Worm (Caenorhabditis elegans) whole organism, L4 larva: Measurements from ENCODE around the gene T22F3.12.
A peak's percentile ranks its signal among the peaks of the same experiment; 100 is the strongest.
"Not testable (repeated sequence)": the region's sequence is repeated elsewhere in the genome, so short reads cannot be mapped to it uniquely, and the experiment has no call there.

Experiments used
- F37D6.2 ChIP-seq: sonication (generic microtip); optimal IDR thresholded peaks from 2 replicates; lab custom pipeline; 2016; ENCODE audit warnings: mild to moderate bottlenecking, missing genetic modification characterization, missing compliant biosample characterization
- ZK337.2 ChIP-seq: fragments of 200-800 bp; sonication (Bioruptor generic); IDR thresholded peaks from 2 replicates; pipeline ENCODE4 v1.3.6; 2022; ENCODE audit warnings: missing genetic modification reagents, missing genetic modification characterization, missing compliant biosample characterization
- aha-1 ChIP-seq: fragments of 150-350 bp; peaks from one replicate; lab custom pipeline; 2014; ENCODE audit warnings: missing biosample characterization, missing genetic modification characterization
- ceh-62 ChIP-seq: sonication (generic microtip); optimal IDR thresholded peaks from 2 replicates; lab custom pipeline; 2017; ENCODE audit warnings: missing biosample characterization, missing genetic modification characterization
- ces-1 ChIP-seq: fragments of 150-350 bp; sonication (generic microtip); optimal IDR thresholded peaks from 4 replicates; lab custom pipeline; 2014; ENCODE audit warnings: missing biosample characterization, missing genetic modification reagents, missing genetic modification characterization
- dmd-8 ChIP-seq: fragments of 200-800 bp; sonication (Bioruptor generic); IDR thresholded peaks from 2 replicates; pipeline ENCODE4 v1.3.6; 2022; ENCODE audit warnings: missing genetic modification characterization, missing compliant biosample characterization
- egl-43 ChIP-seq: fragments of 200-800 bp; sonication (Bioruptor generic); IDR thresholded peaks from 2 replicates; pipeline ENCODE4 v1.3.6; 2022; ENCODE audit warnings: missing genetic modification reagents, missing genetic modification characterization, missing compliant biosample characterization
- fkh-10 ChIP-seq: fragments of 150-350 bp; optimal IDR thresholded peaks from 2 replicates; lab custom pipeline; 2014; ENCODE audit warnings: missing biosample characterization, missing genetic modification reagents, missing genetic modification characterization
- fos-1 ChIP-seq: fragments of 150-350 bp; optimal IDR thresholded peaks from 2 replicates; lab custom pipeline; 2014; ENCODE audit warnings: missing biosample characterization, missing genetic modification characterization
- hif-1 ChIP-seq, 2 experiments: sonication (generic microtip); optimal IDR thresholded peaks; 2 replicates each; lab custom pipeline; 2016 to 2017; ENCODE audit warnings: missing compliant biosample characterization in 2 of 2, missing genetic modification characterization in 2 of 2, missing genetic modification reagents in 2 of 2, missing genotype in 2 of 2, mild to moderate bottlenecking in 1 of 2
- lim-7 ChIP-seq: fragments of 200-800 bp; sonication (Bioruptor generic); IDR thresholded peaks from 2 replicates; pipeline ENCODE4 v1.3.6; 2022; ENCODE audit warnings: missing genetic modification characterization, missing compliant biosample characterization
- lin-15B ChIP-seq: fragments of 150-350 bp; sonication (generic microtip); optimal IDR thresholded peaks from 3 replicates; lab custom pipeline; 2014; ENCODE audit warnings: missing biosample characterization, missing genetic modification characterization
- lin-38 ChIP-seq: fragments of 200-800 bp; sonication (Bioruptor generic); IDR thresholded peaks from 2 replicates; pipeline ENCODE4 v1.3.6; 2022; ENCODE audit warnings: missing genetic modification reagents, missing genetic modification characterization, missing compliant biosample characterization
- madf-5 ChIP-seq, 2 experiments: fragments of 200-800 bp; sonication (Bioruptor generic); IDR thresholded peaks; 2 replicates each; pipeline ENCODE4 v1.3.6; 2022; ENCODE audit warnings: missing compliant biosample characterization in 2 of 2, missing genetic modification characterization in 2 of 2
- madf-9 ChIP-seq: fragments of 200-800 bp; sonication (Bioruptor generic); conservative IDR thresholded peaks from 2 replicates; pipeline ENCODE4 v1.3.6; 2022; ENCODE audit warnings: missing genetic modification reagents, missing genetic modification characterization, missing compliant biosample characterization
- mes-2 ChIP-seq: sonication (generic microtip); optimal IDR thresholded peaks from 2 replicates; lab custom pipeline; 2016; ENCODE audit warnings: missing genotype, mild to moderate bottlenecking, missing genetic modification characterization, missing compliant biosample characterization; ENCODE audit not compliant: poor library complexity, severe bottlenecking
- mxl-3 ChIP-seq: fragments of 200-800 bp; sonication (Bioruptor generic); optimal IDR thresholded peaks from 2 replicates; lab custom pipeline; 2018; ENCODE audit warnings: mild to moderate bottlenecking, missing genetic modification characterization, missing compliant biosample characterization
- nhr-41 ChIP-seq: fragments of 200-800 bp; sonication (Bioruptor generic); IDR thresholded peaks from 2 replicates; pipeline ENCODE4 v1.3.6; 2022; ENCODE audit warnings: missing genetic modification reagents, missing genetic modification characterization, missing compliant biosample characterization
- nhr-42 ChIP-seq: fragments of 200-800 bp; sonication (Bioruptor generic); IDR thresholded peaks from 2 replicates; pipeline ENCODE4 v1.3.6; 2022; ENCODE audit warnings: missing genetic modification characterization, missing compliant biosample characterization
- nhr-76 ChIP-seq: fragments of 150-350 bp; optimal IDR thresholded peaks from 2 replicates; lab custom pipeline; 2014; ENCODE audit warnings: missing biosample characterization, missing genetic modification characterization
- set-16 ChIP-seq: fragments of 200-800 bp; sonication (Bioruptor generic); IDR thresholded peaks from 2 replicates; pipeline ENCODE4 v1.3.6; 2022; ENCODE audit warnings: missing genetic modification reagents, missing genetic modification characterization, missing compliant biosample characterization
- tag-97 ChIP-seq: fragments of 200-800 bp; sonication (Bioruptor generic); IDR thresholded peaks from 2 replicates; pipeline ENCODE4 v1.3.6; 2022; ENCODE audit warnings: missing genetic modification characterization, missing compliant biosample characterization
- unc-130 ChIP-seq: sonication (generic microtip); optimal IDR thresholded peaks from 2 replicates; lab custom pipeline; 2016; ENCODE audit warnings: missing genetic modification reagents, missing genetic modification characterization, missing compliant biosample characterization
- vab-7 ChIP-seq: fragments of 200-800 bp; sonication (Bioruptor generic); IDR thresholded peaks from 2 replicates; pipeline ENCODE4 v1.3.6; 2022; ENCODE audit warnings: missing genetic modification reagents, missing genetic modification characterization, missing compliant biosample characterization
- zfp-3 ChIP-seq: fragments of 200-800 bp; sonication (Bioruptor generic); conservative IDR thresholded peaks from 2 replicates; pipeline ENCODE4 v1.3.6; 2022; ENCODE audit warnings: missing genetic modification reagents, missing genetic modification characterization, missing compliant biosample characterization

Gene T22F3.12

DNA sequence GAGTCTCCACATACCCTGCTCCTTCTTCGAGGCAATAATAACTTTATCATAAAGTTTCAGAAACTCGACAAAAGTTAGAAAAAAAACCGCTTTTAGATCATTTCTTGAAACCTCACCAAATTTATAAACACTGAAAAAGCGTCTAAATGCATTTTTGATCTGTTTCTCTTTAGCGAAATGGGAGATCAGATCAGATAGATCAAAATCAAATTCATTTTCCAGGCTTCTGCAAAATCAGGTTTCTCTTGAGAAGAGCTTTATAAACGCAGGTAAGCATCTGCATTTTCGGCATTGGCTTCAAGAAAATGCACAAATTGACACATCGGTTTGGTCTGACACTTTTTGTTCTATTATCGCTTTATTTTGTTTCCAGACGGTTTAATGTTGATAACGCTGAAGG lies 19.6 kb downstream of the T22F3.12 start, which contains the start of gene F40C5.1:
TSS of gene F40C5.1 (plus strand) at position 301 of the 400 bp plus-strand sequence.
- not testable (repeated sequence) for TF ChIP-seq zfp-3, aha-1, ceh-62

DNA sequence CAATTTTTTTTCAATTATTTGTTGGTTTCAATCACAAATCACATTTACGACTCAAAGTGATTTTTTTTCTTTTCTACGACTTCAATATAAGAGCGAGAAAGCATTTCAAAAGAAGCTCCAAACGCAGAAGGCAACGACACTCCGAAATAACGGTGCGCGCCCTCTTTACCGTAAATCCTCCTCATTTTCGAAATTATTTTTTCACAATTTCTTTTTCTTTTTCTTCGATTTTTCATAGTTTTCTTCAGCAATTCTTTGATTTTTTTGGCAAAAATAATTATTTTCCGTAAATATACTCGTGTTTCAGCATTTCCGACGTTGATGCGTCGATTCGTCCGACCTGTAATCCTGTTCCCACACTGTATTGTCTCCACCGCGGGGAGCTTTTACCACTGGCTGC lies 21.3 kb downstream of the T22F3.12 start, which contains the start of gene F40C5.2:
TSS of gene F40C5.2 (plus strand) at position 301 of the 400 bp plus-strand sequence.
- TF ChIP-seq ZK337.2 (GFP tag; lab: Robert Waterston, UW); ceh-62; nhr-76 (tag; lab: Kevin White, UChicago): not testable (repeated sequence)

DNA sequence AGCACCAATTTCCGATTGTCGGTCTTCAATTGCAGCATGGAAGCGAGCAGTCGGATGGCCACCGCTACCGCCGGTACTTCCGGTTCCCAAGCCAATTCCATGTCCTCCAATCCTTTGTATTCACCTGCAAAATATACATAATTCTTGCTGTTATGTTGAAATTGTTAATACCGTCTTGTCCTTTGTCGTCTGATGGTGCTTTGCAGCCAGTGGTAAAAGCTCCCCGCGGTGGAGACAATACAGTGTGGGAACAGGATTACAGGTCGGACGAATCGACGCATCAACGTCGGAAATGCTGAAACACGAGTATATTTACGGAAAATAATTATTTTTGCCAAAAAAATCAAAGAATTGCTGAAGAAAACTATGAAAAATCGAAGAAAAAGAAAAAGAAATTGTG lies 27.7 kb downstream of the T22F3.12 start, which contains the start of gene T24A6.17:
TSS of gene T24A6.17 (minus strand) at position 101 of the 400 bp plus-strand sequence.
- not testable (repeated sequence) for TF ChIP-seq hif-1 (tag; optimal IDR thresholded peaks at IDR 0.05; lab: Kevin White, UChicago); F37D6.2 (tag; lab: Kevin White, UChicago); tag-97 (GFP tag; lab: Robert Waterston, UW)

DNA sequence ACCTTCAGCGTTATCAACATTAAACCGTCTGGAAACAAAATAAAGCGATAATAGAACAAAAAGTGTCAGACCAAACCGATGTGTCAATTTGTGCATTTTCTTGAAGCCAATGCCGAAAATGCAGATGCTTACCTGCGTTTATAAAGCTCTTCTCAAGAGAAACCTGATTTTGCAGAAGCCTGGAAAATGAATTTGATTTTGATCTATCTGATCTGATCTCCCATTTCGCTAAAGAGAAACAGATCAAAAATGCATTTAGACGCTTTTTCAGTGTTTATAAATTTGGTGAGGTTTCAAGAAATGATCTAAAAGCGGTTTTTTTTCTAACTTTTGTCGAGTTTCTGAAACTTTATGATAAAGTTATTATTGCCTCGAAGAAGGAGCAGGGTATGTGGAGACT lies 29.2 kb downstream of the T22F3.12 start, which contains the start of gene T24A6.16:
TSS of gene T24A6.16 (minus strand) at position 101 of the 400 bp plus-strand sequence.
- not testable (repeated sequence) for TF ChIP-seq fos-1 (tag; lab: Kevin White, UChicago); lin-15B (tag; lab: Kevin White, UChicago); dmd-8 (GFP tag; lab: Robert Waterston, UW)

DNA sequence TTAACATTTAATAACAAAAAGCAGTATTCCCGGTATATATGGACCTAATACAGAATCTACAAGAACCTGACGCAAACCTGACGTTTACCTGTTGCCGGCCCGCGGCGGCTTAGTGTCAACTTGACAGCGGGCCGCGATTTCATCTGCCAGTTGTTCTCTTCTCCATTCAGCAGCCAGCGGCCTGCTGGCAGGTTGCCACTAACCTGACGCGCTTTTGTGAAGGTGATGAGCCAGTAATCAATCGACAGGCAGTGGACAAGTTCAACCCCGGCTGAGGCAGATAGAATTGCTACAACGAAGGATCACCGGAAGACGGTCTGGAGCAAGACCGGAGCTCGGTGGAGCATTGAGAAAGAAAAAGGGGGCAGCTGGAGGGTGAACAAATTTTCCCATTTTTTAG lies 32.3 kb downstream of the T22F3.12 start:
- peak; percentile 58; the same call in 1 of the 2 replicates for TF ChIP-seq set-16

DNA sequence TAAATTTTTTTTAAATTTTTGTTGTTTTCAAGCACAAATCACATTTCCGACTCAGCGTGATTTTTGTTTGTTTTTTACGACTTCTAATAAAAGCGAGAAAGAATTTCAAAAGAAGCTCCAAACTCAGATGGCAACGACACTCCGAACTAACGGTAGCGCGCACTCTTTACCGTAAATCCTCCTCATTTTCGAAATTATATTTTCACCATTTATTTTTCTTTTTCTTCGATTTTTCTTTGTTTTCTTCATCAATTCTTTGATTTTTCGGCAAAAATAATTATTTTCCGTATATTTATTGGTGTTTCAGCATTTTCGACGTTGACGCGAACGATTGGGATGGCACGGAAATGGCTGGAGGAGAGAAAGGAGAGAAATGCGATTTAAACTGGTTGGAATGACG lies 33.3 kb downstream of the T22F3.12 start, which contains the start of gene T24A6.1:
TSS of gene T24A6.1 (plus strand) at position 301 of the 400 bp plus-strand sequence.
- not testable (repeated sequence) for TF ChIP-seq ces-1 (GFP tag; lab: Kevin White, UChicago); nhr-41 (GFP tag; lab: Robert Waterston, UW); mxl-3 (GFP tag; lab: Kevin White, UChicago)

DNA sequence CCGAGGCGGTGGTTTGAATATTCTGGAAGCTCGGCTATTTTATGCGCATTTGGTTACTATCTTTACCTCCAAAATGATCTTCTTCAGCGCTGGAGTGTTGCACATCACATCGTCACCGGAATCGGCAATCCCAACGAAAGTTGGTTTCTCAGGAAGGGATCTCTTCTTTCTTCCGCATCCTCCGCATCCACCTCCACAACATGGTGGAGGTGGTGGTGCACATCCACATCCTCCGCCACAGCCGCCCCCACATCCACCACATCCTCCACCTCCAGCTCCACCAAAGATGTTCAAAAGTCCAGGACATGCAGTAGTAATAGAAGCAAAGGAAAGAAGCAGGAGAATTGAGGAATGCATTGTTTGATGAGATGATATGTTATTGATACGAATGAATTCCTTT lies 34.6 kb downstream of the T22F3.12 start, which contains the start of gene grl-31:
TSS of gene grl-31 (minus strand) at position 357 of the 400 bp plus-strand sequence.
- TF ChIP-seq set-16 = peak; percentile 51
- TF ChIP-seq madf-9 (GFP tag; lab: Robert Waterston, UW) = no peak
- peak; percentile 21; the same call in 1 of the 2 replicates for TF ChIP-seq lim-7 (GFP tag; lab: Robert Waterston, UW)

DNA sequence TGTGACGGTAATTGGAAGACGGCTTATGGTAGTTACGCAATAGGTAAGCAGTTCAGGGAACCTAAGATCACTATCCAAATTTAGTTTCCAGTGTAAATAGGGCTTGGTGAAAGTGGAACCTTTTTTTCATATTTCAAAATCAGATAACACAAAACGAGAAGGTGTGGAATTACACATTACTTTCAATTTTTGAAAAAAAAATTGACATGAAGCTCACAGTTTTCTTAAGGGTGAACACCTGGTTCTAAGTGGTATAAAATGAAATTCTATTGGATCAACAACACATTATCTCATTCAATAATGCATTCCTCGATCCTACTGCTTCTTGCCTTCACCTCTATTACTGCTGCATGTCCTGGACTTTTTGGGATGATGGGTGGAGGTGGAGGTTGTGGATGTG lies 36.0 kb downstream of the T22F3.12 start, which contains the start of gene grl-30:
TSS of gene grl-30 (plus strand) at position 301 of the 400 bp plus-strand sequence.
- no peak for TF ChIP-seq unc-130 (GFP tag; lab: Kevin White, UChicago)
- TF ChIP-seq vab-7 (GFP tag; lab: Robert Waterston, UW) = no peak
- no peak for TF ChIP-seq nhr-42 (GFP tag; lab: Robert Waterston, UW)
- no peak for TF ChIP-seq lin-38 (GFP tag; lab: Robert Waterston, UW)
- no peak for TF ChIP-seq fkh-10 (GFP tag; lab: Kevin White, UChicago)
- TF ChIP-seq mes-2 (tag; lab: Kevin White, UChicago) = no peak

DNA sequence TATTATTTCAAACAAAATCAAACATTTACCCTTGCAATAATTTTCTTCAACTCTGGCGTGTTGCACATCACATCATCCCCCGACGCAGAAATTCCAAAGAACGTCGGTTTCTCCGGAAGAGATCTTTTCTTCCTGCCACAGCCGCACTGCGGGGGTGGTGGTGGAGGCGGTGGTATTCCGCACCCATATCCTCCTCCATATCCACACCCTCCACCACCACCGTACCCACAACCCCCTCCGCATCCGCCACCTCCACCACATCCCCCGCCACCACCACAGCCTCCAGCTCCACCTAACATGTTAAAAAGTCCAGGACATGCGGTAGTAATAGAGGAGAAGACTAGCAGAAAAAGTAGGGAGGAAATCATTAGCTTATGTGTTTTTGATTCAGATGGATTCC lies 37.1 kb downstream of the T22F3.12 start, which contains the start of gene grl-29:
TSS of gene grl-29 (minus strand) at position 368 of the 400 bp plus-strand sequence.
- TF ChIP-seq madf-5 (GFP tag; IDR thresholded peaks at IDR 0.05; lab: Robert Waterston, UW) (no peak), set-16 (peak; percentile 88; the same call in 1 of the 2 replicates), egl-43 (GFP tag; lab: Robert Waterston, UW) (peak; percentile 70)
- TF ChIP-seq, all 104 proteins: peak for 2
